Fruit fly (Drosophila melanogaster): Measurements from ENCODE around the gene Hk.
A peak's percentile ranks its signal among the peaks of the same experiment; 100 is the strongest.

Gene Hk

DNA sequence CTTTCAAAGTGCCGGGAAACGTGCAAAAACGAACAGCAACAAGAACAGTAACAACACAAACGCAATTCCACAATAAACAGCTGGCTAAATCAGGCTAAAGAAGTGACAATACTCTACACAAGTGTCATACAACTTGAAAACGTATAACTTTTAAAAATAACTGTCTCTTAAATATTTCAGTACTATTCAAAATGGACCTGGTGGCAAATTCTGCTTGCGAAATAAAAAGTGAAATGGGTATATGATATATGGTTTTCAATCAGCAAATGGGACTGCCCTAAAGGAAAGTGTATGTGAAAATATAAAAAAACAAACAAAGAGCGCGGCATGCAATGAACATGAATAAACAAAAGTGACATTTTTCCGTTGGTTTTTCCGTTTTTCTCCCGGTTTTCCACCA is 21.4 kb downstream of the Hk start (continued):
- no peak for TF ChIP-seq CG17612 (GFP tag; IDR thresholded peaks at IDR 0.05)
- no peak for TF ChIP-seq CrebB (tag; optimal IDR thresholded peaks at IDR 0.05)
- TF ChIP-seq CG2120 (GFP tag; optimal IDR thresholded peaks at IDR 0.05) = peak; percentile 23
- TF ChIP-seq nerfin-2 (GFP tag; IDR thresholded peaks at IDR 0.05; ENCODE audit: partially characterized antibody) = no peak
- TF ChIP-seq Rfx (GFP tag; IDR thresholded peaks at IDR 0.05) = 0 out of 2 replicates have a peak, but pooled peaks have one; percentile 5
- TF ChIP-seq gem (tag; optimal IDR thresholded peaks at IDR 0.05) = peak; percentile 36
- TF ChIP-seq corto (GFP tag; optimal IDR thresholded peaks at IDR 0.05) = no peak
- no peak for TF ChIP-seq CG2202 (tag; optimal IDR thresholded peaks at IDR 0.05)
- TF ChIP-seq dmrt99B (tag; optimal IDR thresholded peaks at IDR 0.05) = peak; percentile 45
- TF ChIP-seq sens (GFP tag) = peak; percentile 58
- TF ChIP-seq row (GFP tag; IDR thresholded peaks at IDR 0.05) = peak; percentile 40; the same call in 1 of the 3 replicates
- no peak for TF ChIP-seq CG9609 (GFP tag; optimal IDR thresholded peaks at IDR 0.05)

DNA sequence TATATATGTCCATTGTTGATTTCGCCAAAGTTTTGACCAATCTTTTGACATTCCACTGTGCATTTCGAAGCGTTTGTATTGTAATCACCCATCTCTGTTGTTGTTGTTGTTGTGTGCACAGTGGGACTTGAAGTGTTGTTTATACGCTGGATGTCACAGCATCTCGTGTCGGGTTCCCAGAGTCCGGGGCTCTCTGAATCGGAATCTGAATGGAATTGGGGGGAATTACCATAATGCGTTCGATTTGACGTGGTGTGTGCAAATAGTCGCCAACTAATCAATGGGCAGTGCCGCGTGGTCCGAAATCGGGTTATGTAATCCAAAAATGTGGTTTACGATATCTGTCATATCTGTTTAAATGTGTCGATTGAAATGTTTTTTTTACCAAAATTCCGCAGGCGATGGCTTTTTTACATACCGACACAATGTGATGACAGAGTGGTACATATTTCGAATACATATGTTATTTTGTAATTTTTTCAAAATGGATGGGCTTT is 29.2 kb downstream of the Hk start:
- TF ChIP-seq trh (GFP tag; optimal IDR thresholded peaks at IDR 0.05) (no peak), Deaf1 (tag; optimal IDR thresholded peaks at IDR 0.05) (no peak), CG9932 (GFP tag; IDR thresholded peaks at IDR 0.05) (no peak), lbe (GFP tag; optimal IDR thresholded peaks at IDR 0.05) (no peak), Elba2 (GFP tag; optimal IDR thresholded peaks at IDR 0.05) (no peak), bigmax (GFP tag; optimal IDR thresholded peaks at IDR 0.05) (no peak), CG15601 (tag; optimal IDR thresholded peaks at IDR 0.05) (no peak), CG12769 (tag; optimal IDR thresholded peaks at IDR 0.05) (peak; percentile 33), ewg (GFP tag; optimal IDR thresholded peaks at IDR 0.05) (no peak), row (GFP tag; IDR thresholded peaks at IDR 0.05) (0 out of 3 replicates have a peak, but pooled peaks have one; percentile 9), CrebB (tag; optimal IDR thresholded peaks at IDR 0.05) (no peak), rib (GFP tag; IDR thresholded peaks at IDR 0.05) (no peak), CG6689 (GFP tag; IDR thresholded peaks at IDR 0.05) (no peak), CG12236 (GFP tag; optimal IDR thresholded peaks at IDR 0.05) (no peak), dmrt99B (tag; optimal IDR thresholded peaks at IDR 0.05) (peak; percentile 22), Blimp-1 (GFP tag; optimal IDR thresholded peaks at IDR 0.05) (no peak), Mes4 (GFP tag; optimal IDR thresholded peaks at IDR 0.05) (no peak), CG10462 (GFP tag; optimal IDR thresholded peaks at IDR 0.05) (no peak), vvl (GFP tag; IDR thresholded peaks at IDR 0.05) (peak; percentile 38; the same call in 1 of the 2 replicates), chinmo (GFP tag; IDR thresholded peaks at IDR 0.05; ENCODE audit: partially characterized antibody) (0 out of 4 replicates have a peak, but pooled peaks have one; percentile 6), Med (GFP tag) (peak; percentile 4), Pdp1 (GFP tag; optimal IDR thresholded peaks at IDR 0.05) (peak in 1 of 2 experiments; percentile 72), CG8944 (GFP tag; optimal IDR thresholded peaks at IDR 0.05) (no peak), CG14050 (GFP tag; IDR thresholded peaks at IDR 0.05) (no peak), CG1792 (GFP tag; optimal IDR thresholded peaks at IDR 0.05) (no peak), Hr51 (GFP tag; optimal IDR thresholded peaks at IDR 0.05) (peak in 1 of 2 experiments; percentile 0), CG11695 (GFP tag; IDR thresholded peaks at IDR 0.05) (no peak), Awh (GFP tag; IDR thresholded peaks at IDR 0.05) (0 out of 2 replicates have a peak, but pooled peaks have one; percentile 23), CkIIα-i1 (GFP tag; IDR thresholded peaks at IDR 0.05) (no peak), abd-A (tag; optimal IDR thresholded peaks at IDR 0.05) (no peak), CG9215 (GFP tag; IDR thresholded peaks at IDR 0.05) (no peak), CG4707 (GFP tag; optimal IDR thresholded peaks at IDR 0.05) (peak; percentile 64), grau (tag; optimal IDR thresholded peaks at IDR 0.05) (no peak), sd (tag; optimal IDR thresholded peaks at IDR 0.05) (peak; percentile 60), HLH3B (GFP tag; IDR thresholded peaks at IDR 0.05) (no peak), YL-1 (GFP tag; optimal IDR thresholded peaks at IDR 0.05) (no peak), CG17802 (tag; optimal IDR thresholded peaks at IDR 0.05) (no peak), CG6765 (GFP tag; optimal IDR thresholded peaks at IDR 0.05) (no peak), hth (optimal IDR thresholded peaks at IDR 0.05) (no peak)

Measured in whole organism, embryonic.